Worm (Caenorhabditis elegans): ENCODE measurements around the gene daf-5.

- TF ChIP-seq ztf-29 (GFP tag; IDR thresholded peaks at IDR 0.05) (no peak), cog-1 (tag; optimal IDR thresholded peaks at IDR 0.05) (no peak), ref-1 (GFP tag; conservative IDR thresholded peaks at IDR 0.05) (no peak), flt-1 (GFP tag; IDR thresholded peaks at IDR 0.05) (no peak), tab-1 (GFP tag; IDR thresholded peaks at IDR 0.05) (no peak), med-1 (GFP tag; optimal IDR thresholded peaks at IDR 0.05; ENCODE audit: insufficient read depth) (no peak), ztf-23 (GFP tag; IDR thresholded peaks at IDR 0.05) (no peak), klf-2 (GFP tag; conservative IDR thresholded peaks at IDR 0.05) (no peak)
Measured at ce11 chrII:14086931-14087330, 34.8 kb upstream of the daf-5 start.
